Worm (Caenorhabditis elegans) whole organism, mixed stage, embryonic: ENCODE results near the gene Y44A6C.2.

Experiments used
- M03D4.4 ChIP-seq: sonication (generic microtip); optimal IDR thresholded peaks from 2 replicates; lab custom pipeline; 2017; ENCODE audit warnings: mild to moderate bottlenecking, missing genetic modification characterization, missing compliant biosample characterization
- bed-3 ChIP-seq: fragments of 200-800 bp; sonication (Bioruptor generic); optimal IDR thresholded peaks from 3 replicates; lab custom pipeline; 2018; ENCODE audit warnings: mild to moderate bottlenecking, missing genetic modification characterization, moderate library complexity, missing compliant biosample characterization
- blmp-1 ChIP-seq: fragments of 150-350 bp; optimal IDR thresholded peaks from 2 replicates; lab custom pipeline; 2014; ENCODE audit warnings: missing biosample characterization, missing genetic modification characterization
- ceh-39 ChIP-seq: fragments of 150-350 bp; optimal IDR thresholded peaks from 2 replicates; lab custom pipeline; 2014; ENCODE audit warnings: missing biosample characterization, missing genetic modification characterization
- ceh-43 ChIP-seq: fragments of 200-800 bp; sonication (Bioruptor generic); optimal IDR thresholded peaks from 2 replicates; lab custom pipeline; 2018; ENCODE audit warnings: mild to moderate bottlenecking, missing genetic modification characterization, moderate library complexity, missing compliant biosample characterization
- ceh-83 ChIP-seq: fragments of 200-800 bp; sonication (Bioruptor generic); optimal IDR thresholded peaks from 2 replicates; lab custom pipeline; 2018; ENCODE audit warnings: mild to moderate bottlenecking, missing genetic modification characterization, missing compliant biosample characterization
- ces-1 ChIP-seq: fragments of 150-350 bp; optimal IDR thresholded peaks from 2 replicates; lab custom pipeline; 2014; ENCODE audit warnings: missing biosample characterization, missing genetic modification reagents, missing genetic modification characterization
- cnd-1 ChIP-seq: fragments of 200-800 bp; sonication (Bioruptor generic); optimal IDR thresholded peaks from 2 replicates; lab custom pipeline; 2018; ENCODE audit warnings: mild to moderate bottlenecking, missing genetic modification characterization, missing compliant biosample characterization
- drap-1 ChIP-seq: fragments of 200-800 bp; sonication (Bioruptor generic); optimal IDR thresholded peaks from 3 replicates; lab custom pipeline; 2018; ENCODE audit warnings: mild to moderate bottlenecking, missing genetic modification characterization, missing compliant biosample characterization
- elt-1 ChIP-seq: sonication (generic microtip); optimal IDR thresholded peaks from 2 replicates; lab custom pipeline; 2017; ENCODE audit warnings: missing genetic modification characterization, mild to moderate bottlenecking, missing compliant biosample characterization, antibody characterized with exemption, moderate library complexity, borderline replicate concordance; ENCODE audit not compliant: insufficient read depth
- elt-3 ChIP-seq: fragments of 150-350 bp; optimal IDR thresholded peaks from 2 replicates; lab custom pipeline; 2014; ENCODE audit warnings: missing biosample characterization, missing genetic modification characterization
- flh-1 ChIP-seq: fragments of 200-800 bp; sonication (Bioruptor generic); optimal IDR thresholded peaks from 2 replicates; lab custom pipeline; 2018; ENCODE audit warnings: mild to moderate bottlenecking, missing genetic modification characterization, moderate library complexity, missing compliant biosample characterization
- ham-2 ChIP-seq: fragments of 200-800 bp; sonication (Bioruptor generic); optimal IDR thresholded peaks from 2 replicates; lab custom pipeline; 2018; ENCODE audit warnings: mild to moderate bottlenecking, missing genetic modification characterization, missing compliant biosample characterization
- hlh-1 ChIP-seq: fragments of 150-350 bp; optimal IDR thresholded peaks from 2 replicates; lab custom pipeline; 2014; ENCODE audit warnings: missing biosample characterization, missing genetic modification reagents, missing genetic modification characterization
- lin-13 ChIP-seq: fragments of 150-350 bp; optimal IDR thresholded peaks from 2 replicates; lab custom pipeline; 2014; ENCODE audit warnings: missing biosample characterization, missing genetic modification characterization
- lin-32 ChIP-seq: fragments of 200-800 bp; sonication (Bioruptor generic); optimal IDR thresholded peaks from 2 replicates; lab custom pipeline; 2018; ENCODE audit warnings: mild to moderate bottlenecking, missing genetic modification characterization, missing compliant biosample characterization
- lsy-2 ChIP-seq: fragments of 150-350 bp; optimal IDR thresholded peaks from 2 replicates; lab custom pipeline; 2014; ENCODE audit warnings: missing biosample characterization, missing genetic modification characterization
- mab-5 ChIP-seq: fragments of 150-350 bp; optimal IDR thresholded peaks from 2 replicates; lab custom pipeline; 2014; ENCODE audit warnings: missing biosample characterization, missing genetic modification characterization
- mep-1 ChIP-seq: fragments of 150-350 bp; optimal IDR thresholded peaks from 2 replicates; lab custom pipeline; 2017; ENCODE audit warnings: missing biosample characterization, missing genetic modification reagents, missing genetic modification characterization, inconsistent platforms
- mls-2 ChIP-seq: sonication (generic microtip); optimal IDR thresholded peaks from 2 replicates; lab custom pipeline; 2016; ENCODE audit warnings: mild to moderate bottlenecking, missing genetic modification characterization, moderate library complexity, missing compliant biosample characterization
- nhr-12 ChIP-seq: fragments of 150-350 bp; optimal IDR thresholded peaks from 2 replicates; lab custom pipeline; 2014; ENCODE audit warnings: missing biosample characterization, missing genetic modification characterization
- nhr-2 ChIP-seq: fragments of 150-350 bp; optimal IDR thresholded peaks from 2 replicates; lab custom pipeline; 2014; ENCODE audit warnings: missing biosample characterization, missing genetic modification characterization
- nhr-237 ChIP-seq: fragments of 150-350 bp; optimal IDR thresholded peaks from 2 replicates; lab custom pipeline; 2014; ENCODE audit warnings: missing biosample characterization, missing genetic modification characterization
- nhr-28 ChIP-seq: fragments of 150-350 bp; optimal IDR thresholded peaks from 2 replicates; lab custom pipeline; 2014; ENCODE audit warnings: missing biosample characterization, missing genetic modification characterization
- nhr-76 ChIP-seq: sonication (generic microtip); optimal IDR thresholded peaks from 2 replicates; lab custom pipeline; 2017; ENCODE audit warnings: missing biosample characterization, missing genetic modification characterization
- pha-4 ChIP-seq: fragments of 150-350 bp; optimal IDR thresholded peaks from 2 replicates; lab custom pipeline; 2018; ENCODE audit warnings: missing biosample characterization, missing genetic modification reagents, missing genetic modification characterization
- sem-2 ChIP-seq: fragments of 200-800 bp; sonication (Bioruptor generic); optimal IDR thresholded peaks from 2 replicates; lab custom pipeline; 2018; ENCODE audit warnings: mild to moderate bottlenecking, missing genetic modification characterization, missing compliant biosample characterization
- snpc-4 ChIP-seq: fragments of 150-350 bp; optimal IDR thresholded peaks from 2 replicates; lab custom pipeline; 2014; ENCODE audit warnings: missing biosample characterization, missing genetic modification characterization
- sptf-1 ChIP-seq: sonication (generic microtip); optimal IDR thresholded peaks from 2 replicates; lab custom pipeline; 2017; ENCODE audit warnings: mild to moderate bottlenecking, missing genetic modification characterization, moderate library complexity, missing compliant biosample characterization
- tbx-8 ChIP-seq: fragments of 200-800 bp; sonication (Bioruptor generic); optimal IDR thresholded peaks from 2 replicates; lab custom pipeline; 2018; ENCODE audit warnings: mild to moderate bottlenecking, missing genetic modification characterization, moderate library complexity, missing compliant biosample characterization
- unc-120 ChIP-seq: sonication (generic microtip); optimal IDR thresholded peaks from 2 replicates; lab custom pipeline; 2017; ENCODE audit warnings: missing genetic modification characterization, missing compliant biosample characterization; ENCODE audit not compliant: poor library complexity, severe bottlenecking
- unc-39 ChIP-seq: fragments of 150-350 bp; optimal IDR thresholded peaks from 2 replicates; lab custom pipeline; 2014; ENCODE audit warnings: missing biosample characterization, missing genetic modification characterization
- unc-62 ChIP-seq: fragments of 150-350 bp; optimal IDR thresholded peaks from 2 replicates; lab custom pipeline; 2014; ENCODE audit warnings: missing biosample characterization, missing genetic modification reagents, missing genetic modification characterization
- zip-8 ChIP-seq: fragments of 150-350 bp; optimal IDR thresholded peaks from 2 replicates; lab custom pipeline; 2014; ENCODE audit warnings: missing biosample characterization, missing genetic modification characterization
- ztf-11 ChIP-seq: fragments of 150-350 bp; optimal IDR thresholded peaks from 2 replicates; lab custom pipeline; 2014; ENCODE audit warnings: missing biosample characterization, missing genetic modification characterization

Y44A6C.2 gene

ce11 chrV:20712318-20712993, 9.6 kb upstream of the Y44A6C.2 start:
- TF ChIP-seq nhr-12 (tag; lab: Kevin White, UChicago): no peak

- TF ChIP-seq flh-1 (GFP tag; lab: Kevin White, UChicago): no peak
- no peak for TF ChIP-seq blmp-1 (tag; lab: Kevin White, UChicago)
- TF ChIP-seq lin-13 (tag; lab: Kevin White, UChicago): no peak
- TF ChIP-seq snpc-4 (tag; lab: Kevin White, UChicago): no peak
- peak; percentile 52 for TF ChIP-seq unc-62 (GFP tag; lab: Kevin White, UChicago)
- peak; percentile 8 for TF ChIP-seq hlh-1 (tag; lab: Kevin White, UChicago)
- no peak for TF ChIP-seq nhr-12 (tag; lab: Kevin White, UChicago)
- no peak for TF ChIP-seq sem-2 (GFP tag; lab: Kevin White, UChicago)
- TF ChIP-seq elt-3 (tag; lab: Kevin White, UChicago): no peak
- no peak for TF ChIP-seq ceh-83 (GFP tag; lab: Kevin White, UChicago)
- no peak for TF ChIP-seq mep-1 (tag; lab: Kevin White, UChicago)
- TF ChIP-seq sptf-1 (tag; lab: Kevin White, UChicago): no peak
- TF ChIP-seq ceh-43: no peak
- TF ChIP-seq drap-1: peak; percentile 16
- no peak for TF ChIP-seq elt-1
- TF ChIP-seq zip-8 (tag; lab: Kevin White, UChicago): no peak
- TF ChIP-seq unc-39 (tag; lab: Kevin White, UChicago): no peak
- TF ChIP-seq lin-32: no peak
- no peak for TF ChIP-seq lsy-2 (tag; lab: Kevin White, UChicago)
- TF ChIP-seq nhr-237 (tag; lab: Kevin White, UChicago): no peak
- no peak for TF ChIP-seq M03D4.4 (tag; lab: Kevin White, UChicago)
- no peak for TF ChIP-seq tbx-8
- no peak for TF ChIP-seq ztf-11 (tag; lab: Kevin White, UChicago)
- no peak for TF ChIP-seq mls-2 (tag; lab: Kevin White, UChicago)
- TF ChIP-seq ceh-39 (tag; lab: Kevin White, UChicago): no peak
- TF ChIP-seq pha-4: peak; percentile 26
- peak; percentile 65 for TF ChIP-seq ces-1 (GFP tag; lab: Kevin White, UChicago)
- TF ChIP-seq cnd-1: no peak
- peak; percentile 13 for TF ChIP-seq ham-2 (GFP tag; lab: Kevin White, UChicago)
- TF ChIP-seq unc-120 (tag; lab: Kevin White, UChicago): peak; percentile 42
- no peak for TF ChIP-seq mab-5 (tag; lab: Kevin White, UChicago)
- no peak for TF ChIP-seq bed-3 (GFP tag; lab: Kevin White, UChicago)
- TF ChIP-seq nhr-28: no peak
- no peak for TF ChIP-seq nhr-2 (tag; lab: Kevin White, UChicago)
- no peak for TF ChIP-seq nhr-76 (tag; lab: Kevin White, UChicago)
These were observed 9.1 kb upstream of the Y44A6C.2 start for ce11 chrV:20712994-20713326.

- TF ChIP-seq tbx-8: no peak
- TF ChIP-seq lsy-2 (tag; lab: Kevin White, UChicago): no peak
- no peak for TF ChIP-seq blmp-1 (tag; lab: Kevin White, UChicago)
- no peak for TF ChIP-seq sem-2 (GFP tag; lab: Kevin White, UChicago)
- TF ChIP-seq snpc-4 (tag; lab: Kevin White, UChicago): no peak
- TF ChIP-seq unc-39 (tag; lab: Kevin White, UChicago): no peak
- no peak for TF ChIP-seq elt-3 (tag; lab: Kevin White, UChicago)
- no peak for TF ChIP-seq mab-5 (tag; lab: Kevin White, UChicago)
- no peak for TF ChIP-seq nhr-12 (tag; lab: Kevin White, UChicago)
- no peak for TF ChIP-seq flh-1 (GFP tag; lab: Kevin White, UChicago)
- no peak for TF ChIP-seq drap-1
- TF ChIP-seq ceh-39 (tag; lab: Kevin White, UChicago): no peak
- no peak for TF ChIP-seq nhr-2 (tag; lab: Kevin White, UChicago)
- no peak for TF ChIP-seq elt-1
- TF ChIP-seq pha-4: no peak
- TF ChIP-seq unc-120 (tag; lab: Kevin White, UChicago): no peak
- TF ChIP-seq ceh-43: no peak
These were observed 8.4 kb upstream of the Y44A6C.2 start, which contains the start of gene Y44A6C.1 for ce11 chrV:20713620-20714019. Gene Y44A6C.1 (plus strand): TSS chrV:20713920.
